Worm (Caenorhabditis elegans) whole organism, young adult: ENCODE data around the gene T13F2.4.

Source experiments
- C06A6.2 ChIP-seq: fragments of 200-800 bp; sonication (Bioruptor generic); conservative IDR thresholded peaks from 2 replicates; pipeline ENCODE4 v1.3.6; 2022; ENCODE audit warnings: missing genetic modification characterization, missing compliant biosample characterization
- C17E4.6 ChIP-seq: fragments of 200-800 bp; sonication (Bioruptor generic); IDR thresholded peaks from 2 replicates; pipeline ENCODE4 v1.3.6; 2022; ENCODE audit warnings: missing genetic modification reagents, missing genetic modification characterization, missing compliant biosample characterization
- F33H1.4 ChIP-seq: fragments of 200-800 bp; sonication (Bioruptor generic); IDR thresholded peaks from 2 replicates; pipeline ENCODE4 v1.3.6; 2022; ENCODE audit warnings: missing genetic modification reagents, missing genetic modification characterization, missing compliant biosample characterization
- F37B4.10 ChIP-seq: fragments of 200-800 bp; sonication (Bioruptor generic); IDR thresholded peaks from 2 replicates; pipeline ENCODE4 v1.3.6; 2022; ENCODE audit warnings: missing genetic modification characterization, missing compliant biosample characterization
- F39B2.1 ChIP-seq: fragments of 200-800 bp; sonication (Bioruptor generic); IDR thresholded peaks from 2 replicates; pipeline ENCODE4 v1.3.6; 2022; ENCODE audit warnings: missing genetic modification reagents, missing genetic modification characterization, missing compliant biosample characterization
- F49E8.2 ChIP-seq: sonication (generic microtip); optimal IDR thresholded peaks from 3 replicates; lab custom pipeline; 2017; ENCODE audit warnings: missing genetic modification characterization, mild to moderate bottlenecking, missing compliant biosample characterization, antibody characterized with exemption, moderate library complexity; ENCODE audit not compliant: insufficient read depth
- F57C9.4 ChIP-seq: sonication (generic microtip); optimal IDR thresholded peaks from 2 replicates; lab custom pipeline; 2017; ENCODE audit warnings: mild to moderate bottlenecking, missing genetic modification characterization, missing compliant biosample characterization
- K12H6.12 ChIP-seq: fragments of 200-800 bp; sonication (Bioruptor generic); optimal IDR thresholded peaks from 2 replicates; lab custom pipeline; 2018; ENCODE audit warnings: mild to moderate bottlenecking, missing genetic modification characterization, missing compliant biosample characterization
- Y79H2A.3 ChIP-seq: fragments of 200-800 bp; sonication (Bioruptor generic); conservative IDR thresholded peaks from 2 replicates; pipeline ENCODE4 v1.3.6; 2022; ENCODE audit warnings: missing genetic modification reagents, missing genetic modification characterization, missing compliant biosample characterization
- ZK185.1 ChIP-seq: sonication (generic microtip); optimal IDR thresholded peaks from 2 replicates; lab custom pipeline; 2016; ENCODE audit warnings: mild to moderate bottlenecking, missing genetic modification characterization, missing compliant biosample characterization; ENCODE audit not compliant: poor library complexity, severe bottlenecking
- akir-1 ChIP-seq: fragments of 200-800 bp; sonication (Bioruptor generic); optimal IDR thresholded peaks from 2 replicates; lab custom pipeline; 2018; ENCODE audit warnings: mild to moderate bottlenecking, missing genetic modification characterization, moderate library complexity, missing compliant biosample characterization
- aptf-3 ChIP-seq: fragments of 200-800 bp; sonication (Bioruptor generic); IDR thresholded peaks from 2 replicates; pipeline ENCODE4 v1.3.6; 2022; ENCODE audit warnings: missing genetic modification characterization, missing compliant biosample characterization
- atf-7 ChIP-seq: sonication (generic microtip); optimal IDR thresholded peaks from 2 replicates; lab custom pipeline; 2017; ENCODE audit warnings: mild to moderate bottlenecking, missing genetic modification characterization, missing compliant biosample characterization
- attf-6 ChIP-seq: fragments of 200-800 bp; sonication (Bioruptor generic); IDR thresholded peaks from 2 replicates; pipeline ENCODE4 v1.3.6; 2022; ENCODE audit warnings: missing genetic modification reagents, missing genetic modification characterization, missing compliant biosample characterization
- ceh-27 ChIP-seq: fragments of 200-800 bp; sonication (Bioruptor generic); optimal IDR thresholded peaks from 2 replicates; lab custom pipeline; 2018; ENCODE audit warnings: mild to moderate bottlenecking, missing genetic modification characterization, moderate library complexity, missing compliant biosample characterization
- ceh-58 ChIP-seq: fragments of 200-800 bp; sonication (Bioruptor generic); IDR thresholded peaks from 2 replicates; pipeline ENCODE4 v1.3.6; 2022; ENCODE audit warnings: missing genetic modification characterization, missing compliant biosample characterization
- chd-7 ChIP-seq: sonication (generic microtip); optimal IDR thresholded peaks from 2 replicates; lab custom pipeline; 2016; ENCODE audit warnings: mild to moderate bottlenecking, missing genetic modification characterization, moderate library complexity, missing compliant biosample characterization
- ekl-4 ChIP-seq: fragments of 200-800 bp; sonication (Bioruptor generic); IDR thresholded peaks from 2 replicates; pipeline ENCODE4 v1.3.6; 2022; ENCODE audit warnings: missing genetic modification reagents, missing genetic modification characterization, missing compliant biosample characterization
- hmg-20 ChIP-seq: fragments of 200-800 bp; sonication (Bioruptor generic); IDR thresholded peaks from 2 replicates; pipeline ENCODE4 v1.3.6; 2022; ENCODE audit warnings: missing genetic modification reagents, missing genetic modification characterization, missing compliant biosample characterization
- hrde-1 ChIP-seq: sonication (generic microtip); optimal IDR thresholded peaks from 2 replicates; lab custom pipeline; 2016; ENCODE audit warnings: missing genetic modification characterization, mild to moderate bottlenecking, missing compliant biosample characterization, moderate library complexity, missing genotype, missing genetic modification reagents, borderline replicate concordance
- lag-1 ChIP-seq: fragments of 200-800 bp; sonication (Bioruptor generic); IDR thresholded peaks from 2 replicates; pipeline ENCODE4 v1.3.6; 2022; ENCODE audit warnings: missing genetic modification reagents, missing genetic modification characterization, missing compliant biosample characterization
- let-607 ChIP-seq, 2 experiments: fragments of 200-800 bp in 1 of 2; sonication (Bioruptor generic) in 1 of 2; sonication (generic microtip) in 1 of 2; optimal IDR thresholded peaks; 2 replicates each; lab custom pipeline; 2016 to 2018; ENCODE audit warnings: mild to moderate bottlenecking in 2 of 2, missing compliant biosample characterization in 2 of 2, missing genetic modification characterization in 2 of 2, moderate library complexity in 2 of 2, missing genotype in 1 of 2
- lin-35 ChIP-seq, 3 experiments: fragments of 150-350 bp in 2 of 3; sonication (generic microtip) in 1 of 3; optimal IDR thresholded peaks; 2 replicates each; lab custom pipeline; 2014 to 2018; ENCODE audit warnings: missing biosample characterization in 3 of 3, missing genetic modification characterization in 3 of 3, missing genetic modification reagents in 3 of 3
- lin-54 ChIP-seq: fragments of 200-800 bp; sonication (Bioruptor generic); optimal IDR thresholded peaks from 2 replicates; lab custom pipeline; 2018; ENCODE audit warnings: mild to moderate bottlenecking, missing genetic modification characterization, missing compliant biosample characterization
- madf-3 ChIP-seq: fragments of 200-800 bp; sonication (Bioruptor generic); IDR thresholded peaks from 2 replicates; pipeline ENCODE4 v1.3.6; 2022; ENCODE audit warnings: missing genetic modification reagents, missing genetic modification characterization, missing compliant biosample characterization
- madf-6 ChIP-seq: fragments of 200-800 bp; sonication (Bioruptor generic); IDR thresholded peaks from 2 replicates; pipeline ENCODE4 v1.3.6; 2022; ENCODE audit warnings: missing genetic modification reagents, missing genetic modification characterization, missing compliant biosample characterization
- madf-8 ChIP-seq: fragments of 200-800 bp; sonication (Bioruptor generic); conservative IDR thresholded peaks from 2 replicates; pipeline ENCODE4 v1.3.6; 2022; ENCODE audit warnings: missing genetic modification reagents, missing genetic modification characterization, missing compliant biosample characterization
- mcd-1 ChIP-seq: fragments of 200-800 bp; sonication (Bioruptor generic); IDR thresholded peaks from 2 replicates; pipeline ENCODE4 v1.3.6; 2022; ENCODE audit warnings: missing genetic modification reagents, missing genetic modification characterization, missing compliant biosample characterization
- mel-28 ChIP-seq: sonication (generic microtip); optimal IDR thresholded peaks from 2 replicates; lab custom pipeline; 2016; ENCODE audit warnings: borderline replicate concordance, mild to moderate bottlenecking, missing genetic modification characterization, missing compliant biosample characterization
- mes-4 ChIP-seq: sonication (generic microtip); optimal IDR thresholded peaks from 2 replicates; lab custom pipeline; 2016; ENCODE audit warnings: missing genotype, missing genetic modification characterization, missing compliant biosample characterization
- mxl-1 ChIP-seq: sonication (generic microtip); optimal IDR thresholded peaks from 2 replicates; lab custom pipeline; 2016; ENCODE audit warnings: missing genetic modification characterization, missing compliant biosample characterization
- nfya-1 ChIP-seq: sonication (generic microtip); optimal IDR thresholded peaks from 2 replicates; lab custom pipeline; 2017; ENCODE audit warnings: antibody characterized with exemption, missing compliant biosample characterization, missing genetic modification characterization, borderline replicate concordance; ENCODE audit not compliant: insufficient read depth
- nfya-2 ChIP-seq: fragments of 200-800 bp; sonication (Bioruptor generic); IDR thresholded peaks from 2 replicates; pipeline ENCODE4 v1.3.6; 2022; ENCODE audit warnings: missing genetic modification reagents, missing genetic modification characterization, missing compliant biosample characterization
- nfyb-1 ChIP-seq: fragments of 200-800 bp; sonication (Bioruptor generic); IDR thresholded peaks from 2 replicates; pipeline ENCODE4 v1.3.6; 2022; ENCODE audit warnings: missing genetic modification reagents, missing genetic modification characterization, missing compliant biosample characterization
- nhr-80 ChIP-seq: sonication (generic microtip); optimal IDR thresholded peaks from 2 replicates; lab custom pipeline; 2016; ENCODE audit warnings: missing genetic modification characterization, missing compliant biosample characterization
- sea-2 ChIP-seq: fragments of 200-800 bp; sonication (Bioruptor generic); IDR thresholded peaks from 2 replicates; pipeline ENCODE4 v1.3.6; 2022; ENCODE audit warnings: missing genetic modification characterization, missing compliant biosample characterization
- snpc-3.4 ChIP-seq: sonication (generic microtip); optimal IDR thresholded peaks from 2 replicates; lab custom pipeline; 2017; ENCODE audit warnings: missing genetic modification characterization, mild to moderate bottlenecking, missing compliant biosample characterization, antibody characterized with exemption, moderate library complexity, missing genotype, missing genetic modification reagents
- tbp1 ChIP-seq: fragments of 200-800 bp; sonication (Bioruptor generic); optimal IDR thresholded peaks from 2 replicates; lab custom pipeline; 2018; ENCODE audit warnings: mild to moderate bottlenecking, missing genetic modification characterization, missing compliant biosample characterization
- unc-62 ChIP-seq: fragments of 150-350 bp; optimal IDR thresholded peaks from 2 replicates; lab custom pipeline; 2014; ENCODE audit warnings: missing biosample characterization, missing genetic modification reagents, missing genetic modification characterization
- xnd-1 ChIP-seq: sonication (generic microtip); optimal IDR thresholded peaks from 2 replicates; lab custom pipeline; 2016; ENCODE audit warnings: missing genotype, missing genetic modification reagents, missing genetic modification characterization, missing compliant biosample characterization
- zim-3 ChIP-seq: sonication (generic microtip); optimal IDR thresholded peaks from 2 replicates; lab custom pipeline; 2017; ENCODE audit warnings: mild to moderate bottlenecking, missing genetic modification characterization, moderate library complexity, missing compliant biosample characterization
- ztf-22 ChIP-seq: fragments of 200-800 bp; sonication (Bioruptor generic); optimal IDR thresholded peaks from 2 replicates; lab custom pipeline; 2018; ENCODE audit warnings: mild to moderate bottlenecking, missing genetic modification characterization, moderate library complexity, missing compliant biosample characterization
- ztf-28 ChIP-seq: fragments of 200-800 bp; sonication (Bioruptor generic); IDR thresholded peaks from 2 replicates; pipeline ENCODE4 v1.3.6; 2022; ENCODE audit warnings: missing genetic modification reagents, missing genetic modification characterization, missing compliant biosample characterization

The T13F2.4 gene

ce11 chrIV:9825196-9825744, 35.7 kb downstream of the T13F2.4 start, which contains the start of gene mtr-4 (continued):
- no peak for TF ChIP-seq C06A6.2 (GFP tag; lab: Robert Waterston, UW)
- 0 out of 2 replicates have a peak, but pooled peaks have one; percentile 17 for TF ChIP-seq attf-6
- TF ChIP-seq nhr-80 (tag; lab: Kevin White, UChicago), result peak; percentile 69
- peak; percentile 62 for TF ChIP-seq lin-54 (GFP tag; lab: Kevin White, UChicago)
- no peak for TF ChIP-seq nfya-1
- no peak for TF ChIP-seq let-607 (tag; optimal IDR thresholded peaks at IDR 0.05; lab: Kevin White, UChicago)
- TF ChIP-seq madf-8, result peak; percentile 90
- TF ChIP-seq nfya-2 (GFP tag; lab: Robert Waterston, UW), result no peak
- no peak for TF ChIP-seq akir-1 (GFP tag; lab: Kevin White, UChicago)
- TF ChIP-seq ztf-28 (GFP tag; lab: Robert Waterston, UW), result no peak
- TF ChIP-seq F39B2.1, result no peak
- TF ChIP-seq tbp1 (GFP tag; lab: Kevin White, UChicago), result peak; percentile 30
- TF ChIP-seq mxl-1 (tag; lab: Kevin White, UChicago), result no peak
- no peak for TF ChIP-seq K12H6.12 (tag; lab: Kevin White, UChicago)
- TF ChIP-seq F57C9.4 (tag; lab: Kevin White, UChicago), result no peak
- no peak for TF ChIP-seq zim-3 (tag; lab: Kevin White, UChicago)
- TF ChIP-seq F33H1.4 (GFP tag; lab: Robert Waterston, UW), result peak; percentile 96
- no peak for TF ChIP-seq F37B4.10
- TF ChIP-seq madf-6 (GFP tag; lab: Robert Waterston, UW), result peak; percentile 96
- no peak for TF ChIP-seq lin-35 (GFP tag; optimal IDR thresholded peaks at IDR 0.05; lab: Kevin White, UChicago)
- TF ChIP-seq sea-2 (GFP tag; lab: Robert Waterston, UW), result no peak
- TF ChIP-seq ceh-27 (GFP tag; lab: Kevin White, UChicago), result no peak
- TF ChIP-seq Y79H2A.3, result no peak
- no peak for TF ChIP-seq chd-7 (tag; lab: Kevin White, UChicago)
- peak; percentile 47 for TF ChIP-seq F49E8.2 (tag; lab: Kevin White, UChicago)
- TF ChIP-seq ZK185.1 (tag; lab: Kevin White, UChicago), result no peak
- TF ChIP-seq ekl-4 (GFP tag; lab: Robert Waterston, UW), result peak; percentile 43; the same call in 1 of the 2 replicates
- no peak for TF ChIP-seq hmg-20
- TF ChIP-seq C17E4.6 (GFP tag; lab: Robert Waterston, UW), result peak; percentile 23; the same call in 1 of the 2 replicates
- no peak for TF ChIP-seq nfyb-1 (GFP tag; lab: Robert Waterston, UW)
- TF ChIP-seq ceh-58 (GFP tag; lab: Robert Waterston, UW), result no peak
- TF ChIP-seq ztf-22 (GFP tag; lab: Kevin White, UChicago), result no peak
- TF ChIP-seq xnd-1 (tag; lab: Kevin White, UChicago), result peak; percentile 93
- peak; percentile 27 for TF ChIP-seq snpc-3.4
- no peak for TF ChIP-seq unc-62
- no peak for TF ChIP-seq aptf-3 (GFP tag; lab: Robert Waterston, UW)
- no peak for TF ChIP-seq mel-28 (tag; lab: Kevin White, UChicago)
- TF ChIP-seq mes-4 (tag; lab: Kevin White, UChicago), result no peak
- no peak for TF ChIP-seq lag-1 (GFP tag; lab: Robert Waterston, UW)
- no peak for TF ChIP-seq hrde-1
- TF ChIP-seq mcd-1 (GFP tag; lab: Robert Waterston, UW), result peak; percentile 91
- TF ChIP-seq atf-7 (tag; lab: Kevin White, UChicago), result no peak
- peak; percentile 64; the same call in 1 of the 2 replicates for TF ChIP-seq madf-3 (GFP tag; lab: Robert Waterston, UW)
